Fruit fly (Drosophila melanogaster) whole organism, embryonic: ENCODE data around the gene dsf.

ENCODE experiments used
- ATbp ChIP-seq: fragments of 200-800 bp; sonication (Bioruptor generic); optimal IDR thresholded peaks from 2 replicates; lab custom pipeline; 2017; ENCODE audit warnings: missing biosample characterization, mild to moderate bottlenecking, missing genetic modification characterization, missing genetic modification reagents
- Ada2b ChIP-seq: fragments of 200-800 bp; sonication (Bioruptor generic); IDR thresholded peaks from 2 replicates; pipeline ENCODE4 v1.3.6; 2022; ENCODE audit warnings: missing biosample characterization, missing genetic modification characterization
- BEAF-32 ChIP-seq: fragments of 200-800 bp; sonication (Bioruptor generic); optimal IDR thresholded peaks from 3 replicates; lab custom pipeline; 2017; ENCODE audit warnings: missing biosample characterization, missing genetic modification characterization, mild to moderate bottlenecking, moderate library complexity, missing genetic modification reagents
- CG10959 ChIP-seq: fragments of 200-800 bp; sonication (Bioruptor generic); IDR thresholded peaks from 2 replicates; pipeline ENCODE4 v1.3.6; 2022; ENCODE audit warnings: missing biosample characterization, missing genetic modification characterization
- CG11247 ChIP-seq: fragments of 200-800 bp; sonication (Bioruptor generic); IDR thresholded peaks from 2 replicates; pipeline ENCODE4 v1.3.6; 2022; ENCODE audit warnings: missing biosample characterization, missing genetic modification characterization
- CG11456 ChIP-seq: fragments of 200-800 bp; sonication (Bioruptor generic); IDR thresholded peaks from 3 replicates; pipeline ENCODE4 v1.3.6; 2022; ENCODE audit warnings: missing biosample characterization, missing genetic modification characterization
- CG11696 ChIP-seq: fragments of 200-800 bp; sonication (Bioruptor generic); IDR thresholded peaks from 2 replicates; pipeline ENCODE4 v1.3.6; 2022; ENCODE audit warnings: missing biosample characterization, missing genetic modification characterization
- CG12744 ChIP-seq: fragments of 200-800 bp; sonication (Bioruptor generic); optimal IDR thresholded peaks from 2 replicates; lab custom pipeline; 2016; ENCODE audit warnings: missing biosample characterization, missing genetic modification characterization
- CG13123 ChIP-seq: fragments of 200-800 bp; sonication (Bioruptor generic); optimal IDR thresholded peaks from 2 replicates; lab custom pipeline; 2016; ENCODE audit warnings: missing biosample characterization, missing genetic modification characterization
- CG15011 ChIP-seq: fragments of 200-800 bp; sonication (Bioruptor generic); optimal IDR thresholded peaks from 3 replicates; lab custom pipeline; 2018; ENCODE audit warnings: missing biosample characterization, mild to moderate bottlenecking, missing genetic modification characterization
- CG17361 ChIP-seq: fragments of 200-800 bp; sonication (Bioruptor generic); IDR thresholded peaks from 3 replicates; pipeline ENCODE4 v1.3.6; 2022; ENCODE audit warnings: missing biosample characterization, missing genetic modification characterization
- CG17829 ChIP-seq: fragments of 200-800 bp; optimal IDR thresholded peaks from 2 replicates; lab custom pipeline; 2019; ENCODE audit warnings: missing biosample characterization, mild to moderate bottlenecking, missing genetic modification characterization, moderate library complexity
- CG2129 ChIP-seq: fragments of 200-800 bp; sonication (Bioruptor generic); IDR thresholded peaks from 2 replicates; pipeline ENCODE4 v1.3.6; 2022; ENCODE audit warnings: missing biosample characterization, missing genetic modification characterization; ENCODE audit not compliant: partially characterized antibody
- CG30431 ChIP-seq: fragments of 200-800 bp; sonication (Bioruptor generic); optimal IDR thresholded peaks from 2 replicates; lab custom pipeline; 2017; ENCODE audit warnings: missing biosample characterization, missing genetic modification characterization
- CG31388 ChIP-seq: fragments of 200-800 bp; sonication (Bioruptor generic); optimal IDR thresholded peaks from 2 replicates; lab custom pipeline; 2016; ENCODE audit warnings: missing biosample characterization, missing genetic modification characterization
- CG33557 ChIP-seq: fragments of 200-800 bp; sonication (Bioruptor generic); optimal IDR thresholded peaks from 2 replicates; lab custom pipeline; 2019; ENCODE audit warnings: missing biosample characterization, mild to moderate bottlenecking, missing genetic modification characterization, moderate library complexity
- CG3407 ChIP-seq: fragments of 200-800 bp; sonication (Bioruptor generic); optimal IDR thresholded peaks from 2 replicates; lab custom pipeline; 2018; ENCODE audit warnings: missing biosample characterization, mild to moderate bottlenecking, missing genetic modification characterization
- CG5245 ChIP-seq: fragments of 200-800 bp; sonication (Bioruptor generic); optimal IDR thresholded peaks from 3 replicates; lab custom pipeline; 2016; ENCODE audit warnings: missing biosample characterization, missing genetic modification characterization
- CG7357 ChIP-seq: fragments of 200-800 bp; sonication (Bioruptor generic); IDR thresholded peaks from 3 replicates; pipeline ENCODE4 v1.3.6; 2022; ENCODE audit warnings: missing biosample characterization, missing genetic modification characterization
- CG8281 ChIP-seq: fragments of 200-800 bp; sonication (Bioruptor generic); optimal IDR thresholded peaks from 2 replicates; lab custom pipeline; 2018; ENCODE audit warnings: missing biosample characterization, mild to moderate bottlenecking, missing genetic modification characterization, moderate library complexity
- CG9437 ChIP-seq: fragments of 200-800 bp; sonication (Bioruptor generic); optimal IDR thresholded peaks from 2 replicates; lab custom pipeline; 2018; ENCODE audit warnings: missing biosample characterization, mild to moderate bottlenecking, missing genetic modification characterization
- CG9727 ChIP-seq: fragments of 200-800 bp; sonication (Bioruptor generic); optimal IDR thresholded peaks from 3 replicates; lab custom pipeline; 2017; ENCODE audit warnings: missing biosample characterization, mild to moderate bottlenecking, missing genetic modification characterization
- D19B ChIP-seq: fragments of 200-800 bp; sonication (Bioruptor generic); optimal IDR thresholded peaks from 2 replicates; lab custom pipeline; 2017; ENCODE audit warnings: missing biosample characterization, mild to moderate bottlenecking, missing genetic modification characterization
- Dip3 ChIP-seq: fragments of 200-800 bp; sonication (Bioruptor generic); optimal IDR thresholded peaks from 3 replicates; lab custom pipeline; 2016; ENCODE audit warnings: missing biosample characterization, missing genetic modification characterization
- Doc2 ChIP-seq: fragments of 200-800 bp; sonication (Bioruptor generic); IDR thresholded peaks from 2 replicates; pipeline ENCODE4 v1.3.6; 2022; ENCODE audit warnings: missing biosample characterization, missing genetic modification characterization
- Doc3 ChIP-seq: fragments of 200-800 bp; sonication (Bioruptor generic); IDR thresholded peaks from 3 replicates; pipeline ENCODE4 v1.3.6; 2022; ENCODE audit warnings: missing biosample characterization, missing genetic modification characterization; ENCODE audit not compliant: partially characterized antibody
- Ets97D ChIP-seq: fragments of 200-800 bp; sonication (Bioruptor generic); optimal IDR thresholded peaks from 3 replicates; lab custom pipeline; 2016; ENCODE audit warnings: missing biosample characterization, missing genetic modification characterization
- Hand ChIP-seq: fragments of 200-800 bp; sonication (Bioruptor generic); optimal IDR thresholded peaks from 2 replicates; lab custom pipeline; 2017; ENCODE audit warnings: mild to moderate bottlenecking, missing biosample characterization, missing genetic modification reagents, missing genetic modification characterization
- Hsf ChIP-seq: fragments of 200-800 bp; sonication (Bioruptor generic); optimal IDR thresholded peaks from 3 replicates; lab custom pipeline; 2016; ENCODE audit warnings: missing biosample characterization, missing genetic modification characterization
- Mes4 ChIP-seq: fragments of 200-800 bp; sonication (Bioruptor generic); optimal IDR thresholded peaks from 2 replicates; lab custom pipeline; 2016; ENCODE audit warnings: missing biosample characterization, missing genetic modification characterization
- Oli ChIP-seq: fragments of 200-800 bp; sonication (Bioruptor generic); optimal IDR thresholded peaks from 2 replicates; lab custom pipeline; 2018; ENCODE audit warnings: missing biosample characterization, mild to moderate bottlenecking, missing genetic modification characterization, moderate library complexity
- Poxn ChIP-seq: fragments of 200-800 bp; sonication (Bioruptor generic); IDR thresholded peaks from 2 replicates; pipeline ENCODE4 v1.3.6; 2022; ENCODE audit warnings: missing biosample characterization, missing genetic modification characterization
- Sry-δ ChIP-seq: fragments of 200-800 bp; sonication (Bioruptor generic); optimal IDR thresholded peaks from 2 replicates; lab custom pipeline; 2016; ENCODE audit warnings: missing biosample characterization, missing genetic modification characterization
- dimm ChIP-seq: fragments of 200-800 bp; sonication (Bioruptor generic); IDR thresholded peaks from 2 replicates; pipeline ENCODE4 v1.3.6; 2022; ENCODE audit warnings: missing biosample characterization, missing genetic modification characterization
- disco-r ChIP-seq: fragments of 200-800 bp; sonication (Bioruptor generic); optimal IDR thresholded peaks from 2 replicates; lab custom pipeline; 2016; ENCODE audit warnings: missing biosample characterization, missing genetic modification characterization
- dmrt99B ChIP-seq: fragments of 200-800 bp; sonication (Bioruptor generic); optimal IDR thresholded peaks from 2 replicates; lab custom pipeline; 2018; ENCODE audit warnings: missing biosample characterization, mild to moderate bottlenecking, missing genetic modification characterization, moderate library complexity
- dpn ChIP-seq, 2 experiments: fragments of 200-800 bp; sonication (Bioruptor generic); optimal IDR thresholded peaks; 3 replicates each; lab custom pipeline; 2016; ENCODE audit warnings: missing biosample characterization in 2 of 2, missing genetic modification characterization in 2 of 2
- emc ChIP-seq: fragments of 200-800 bp; sonication (Bioruptor generic); optimal IDR thresholded peaks from 2 replicates; lab custom pipeline; 2016; ENCODE audit warnings: missing biosample characterization, missing genetic modification characterization
- her ChIP-seq: fragments of 200-800 bp; sonication (Bioruptor generic); optimal IDR thresholded peaks from 2 replicates; lab custom pipeline; 2016; ENCODE audit warnings: missing biosample characterization, missing genetic modification characterization
- mirr ChIP-seq: fragments of 200-800 bp; sonication (Bioruptor generic); optimal IDR thresholded peaks from 3 replicates; lab custom pipeline; 2018; ENCODE audit warnings: missing biosample characterization, mild to moderate bottlenecking, missing genetic modification characterization
- mld ChIP-seq: fragments of 200-800 bp; sonication (Bioruptor generic); IDR thresholded peaks from 3 replicates; pipeline ENCODE4 v1.3.6; 2022; ENCODE audit warnings: missing biosample characterization, missing genetic modification characterization; ENCODE audit not compliant: partially characterized antibody
- oc ChIP-seq: fragments of 200-800 bp; sonication (Bioruptor generic); optimal IDR thresholded peaks from 2 replicates; lab custom pipeline; 2018; ENCODE audit warnings: missing biosample characterization, mild to moderate bottlenecking, missing genetic modification characterization, moderate library complexity
- onecut ChIP-seq: fragments of 200-800 bp; sonication (Bioruptor generic); IDR thresholded peaks from 2 replicates; pipeline ENCODE4 v1.3.6; 2022; ENCODE audit warnings: missing biosample characterization, missing genetic modification characterization
- pros ChIP-seq: fragments of 200-800 bp; sonication (Bioruptor generic); optimal IDR thresholded peaks from 3 replicates; lab custom pipeline; 2019; ENCODE audit warnings: missing biosample characterization, mild to moderate bottlenecking, missing genetic modification characterization, moderate library complexity
- ro ChIP-seq: fragments of 200-800 bp; sonication (Bioruptor generic); IDR thresholded peaks from 2 replicates; pipeline ENCODE4 v1.3.6; 2022; ENCODE audit warnings: missing biosample characterization, missing genetic modification characterization
- shn ChIP-seq: fragments of 200-800 bp; sonication (Bioruptor generic); optimal IDR thresholded peaks from 3 replicates; lab custom pipeline; 2016; ENCODE audit warnings: missing biosample characterization, missing genetic modification characterization
- sim ChIP-seq: fragments of 200-800 bp; sonication (Bioruptor generic); IDR thresholded peaks from 2 replicates; pipeline ENCODE4 v1.3.6; 2022; ENCODE audit warnings: missing biosample characterization, missing genetic modification characterization
- slp2 ChIP-seq: fragments of 200-800 bp; sonication (Bioruptor generic); optimal IDR thresholded peaks from 2 replicates; lab custom pipeline; 2016; ENCODE audit warnings: missing biosample characterization, missing genetic modification characterization
- tio ChIP-seq: fragments of 200-800 bp; sonication (Bioruptor generic); optimal IDR thresholded peaks from 2 replicates; lab custom pipeline; 2017; ENCODE audit warnings: missing biosample characterization, missing genetic modification characterization, inconsistent platforms
- tx ChIP-seq: fragments of 200-800 bp; sonication (Bioruptor generic); optimal IDR thresholded peaks from 2 replicates; lab custom pipeline; 2016; ENCODE audit warnings: missing biosample characterization, missing genetic modification characterization
- wdn ChIP-seq: fragments of 200-800 bp; sonication (Bioruptor generic); IDR thresholded peaks from 2 replicates; pipeline ENCODE4 v1.3.6; 2022; ENCODE audit warnings: missing biosample characterization, missing genetic modification characterization
- zfh1 ChIP-seq: fragments of 200-800 bp; sonication (Bioruptor generic); IDR thresholded peaks from 3 replicates; pipeline ENCODE4 v1.3.6; 2022; ENCODE audit warnings: missing biosample characterization, missing genetic modification characterization

Gene dsf

dm6 chr2L:5986094-5986493 is 60.4 kb downstream of the dsf start, which contains the start of gene ifc (continued):
- peak; percentile 51 for TF ChIP-seq CG13123 (GFP tag; lab: Kevin White, UChicago)
- no peak for TF ChIP-seq wdn (GFP tag; lab: Robert Waterston, UW)
- TF ChIP-seq CG30431: no peak
- no peak for TF ChIP-seq Poxn (GFP tag; lab: Robert Waterston, UW)
- TF ChIP-seq Doc2 (GFP tag; lab: Robert Waterston, UW): no peak
- peak; percentile 21 for TF ChIP-seq D19B
- no peak for TF ChIP-seq CG3407
- TF ChIP-seq Hand (GFP tag; lab: Kevin White, UChicago): no peak
- peak; percentile 83 for TF ChIP-seq BEAF-32 (GFP tag; lab: Kevin White, UChicago)
- no peak for TF ChIP-seq dmrt99B (tag; lab: Kevin White, UChicago)
- peak; percentile 87 for TF ChIP-seq oc (tag; lab: Kevin White, UChicago)
- no peak for TF ChIP-seq sim (GFP tag; lab: Robert Waterston, UW)
- TF ChIP-seq CG11247 (GFP tag; lab: Robert Waterston, UW): no peak
- TF ChIP-seq Ada2b (GFP tag; lab: Robert Waterston, UW): no peak
- peak; percentile 54 for TF ChIP-seq CG9727 (GFP tag; lab: Kevin White, UChicago)
- TF ChIP-seq zfh1: no peak
- peak; percentile 99 for TF ChIP-seq CG7357
- TF ChIP-seq mld (GFP tag; lab: Robert Waterston, UW): no peak
- TF ChIP-seq CG5245 (GFP tag; lab: Kevin White, UChicago): no peak
- no peak for TF ChIP-seq CG8281 (tag; lab: Kevin White, UChicago)
- peak; percentile 19 for TF ChIP-seq disco-r (GFP tag; lab: Kevin White, UChicago)
- no peak for TF ChIP-seq CG15011 (GFP tag; lab: Kevin White, UChicago)
- TF ChIP-seq CG17829 (tag; lab: Kevin White, UChicago): peak; percentile 82
- TF ChIP-seq Oli (tag; lab: Kevin White, UChicago): peak; percentile 23
- TF ChIP-seq Ets97D: peak; percentile 91
- TF ChIP-seq Hsf: peak; percentile 55
- TF ChIP-seq ro: no peak
- TF ChIP-seq onecut: no peak; the same call in none of the 2 replicates
- peak; percentile 67 to 75 for TF ChIP-seq dpn (GFP tag; optimal IDR thresholded peaks at IDR 0.05; lab: Kevin White, UChicago)
- no peak for TF ChIP-seq dimm
- TF ChIP-seq slp2 (GFP tag; lab: Kevin White, UChicago): no peak
- TF ChIP-seq Sry-δ (GFP tag; lab: Kevin White, UChicago): peak; percentile 82
- TF ChIP-seq Dip3 (GFP tag; lab: Kevin White, UChicago): peak; percentile 51
- TF ChIP-seq CG31388 (GFP tag; lab: Kevin White, UChicago): no peak
- peak; percentile 7 for TF ChIP-seq mirr
- TF ChIP-seq Doc3: no peak
- TF ChIP-seq her (GFP tag; lab: Kevin White, UChicago): peak; percentile 71
- TF ChIP-seq CG33557 (GFP tag; lab: Kevin White, UChicago): peak; percentile 44
- no peak for TF ChIP-seq CG11456 (GFP tag; lab: Robert Waterston, UW)
- TF ChIP-seq tx (GFP tag; lab: Kevin White, UChicago): peak; percentile 37
- TF ChIP-seq pros (GFP tag; lab: Kevin White, UChicago): no peak
- no peak for TF ChIP-seq ATbp (GFP tag; lab: Kevin White, UChicago)
- TF ChIP-seq CG10959: no peak
- peak; percentile 30 for TF ChIP-seq Mes4
- no peak for TF ChIP-seq tio (GFP tag; lab: Kevin White, UChicago)
- no peak for TF ChIP-seq CG9437 (GFP tag; lab: Kevin White, UChicago)
- TF ChIP-seq CG12744 (GFP tag; lab: Kevin White, UChicago): peak; percentile 39
- no peak for TF ChIP-seq CG2129 (GFP tag; lab: Robert Waterston, UW)
- no peak for TF ChIP-seq CG11696 (GFP tag; lab: Robert Waterston, UW)
- no peak for TF ChIP-seq CG17361 (GFP tag; lab: Robert Waterston, UW)
- no peak for TF ChIP-seq emc
- peak; percentile 74 for TF ChIP-seq shn
